Worm (Caenorhabditis elegans) whole organism, L2 larva: Measurements from ENCODE around the gene ZK1073.1.

Experiments used
- C34F6.9 ChIP-seq: fragments of 150-350 bp; optimal IDR thresholded peaks from 2 replicates; lab custom pipeline; 2014; ENCODE audit warnings: missing biosample characterization, missing genetic modification characterization
- aly-2 ChIP-seq: fragments of 150-350 bp; optimal IDR thresholded peaks from 2 replicates; lab custom pipeline; 2014; ENCODE audit warnings: missing biosample characterization, missing genetic modification characterization
- ama-1 ChIP-seq: fragments of 150-350 bp; optimal IDR thresholded peaks from 2 replicates; lab custom pipeline; 2018; ENCODE audit warnings: inconsistent platforms
- ceh-82 ChIP-seq: fragments of 150-350 bp; optimal IDR thresholded peaks from 2 replicates; lab custom pipeline; 2014; ENCODE audit warnings: missing biosample characterization, missing genetic modification characterization
- egl-27 ChIP-seq: sonication (generic microtip); optimal IDR thresholded peaks from 3 replicates; lab custom pipeline; 2017; ENCODE audit warnings: missing biosample characterization, missing genetic modification reagents, missing genetic modification characterization
- lin-13 ChIP-seq: fragments of 150-350 bp; optimal IDR thresholded peaks from 2 replicates; lab custom pipeline; 2014; ENCODE audit warnings: missing biosample characterization, missing genetic modification reagents, missing genetic modification characterization
- lin-39 ChIP-seq: fragments of 150-350 bp; optimal IDR thresholded peaks from 2 replicates; lab custom pipeline; 2014; ENCODE audit warnings: missing biosample characterization, missing genetic modification reagents, missing genetic modification characterization
- lsy-2 ChIP-seq, 2 experiments: fragments of 150-350 bp in 1 of 2; sonication (generic microtip) in 1 of 2; optimal IDR thresholded peaks; 2 replicates each; lab custom pipeline; 2014 to 2017; ENCODE audit warnings: missing biosample characterization in 2 of 2, missing genetic modification characterization in 2 of 2
- mdl-1 ChIP-seq, 2 experiments: fragments of 150-350 bp in 1 of 2; sonication (generic microtip) in 1 of 2; optimal IDR thresholded peaks; 2 replicates each; lab custom pipeline; 2017; ENCODE audit warnings: missing biosample characterization in 2 of 2, missing genetic modification characterization in 2 of 2
- nhr-10 ChIP-seq: sonication (generic microtip); optimal IDR thresholded peaks from 2 replicates; lab custom pipeline; 2017; ENCODE audit warnings: missing biosample characterization, missing genetic modification characterization
- nhr-77 ChIP-seq: fragments of 150-350 bp; optimal IDR thresholded peaks from 2 replicates; lab custom pipeline; 2014; ENCODE audit warnings: missing biosample characterization, missing genetic modification characterization
- snpc-4 ChIP-seq: fragments of 150-350 bp; optimal IDR thresholded peaks from 2 replicates; lab custom pipeline; 2014; ENCODE audit warnings: missing biosample characterization, missing genetic modification characterization
- zag-1 ChIP-seq: fragments of 150-350 bp; optimal IDR thresholded peaks from 2 replicates; lab custom pipeline; 2014; ENCODE audit warnings: missing biosample characterization, missing genetic modification characterization
- ztf-4 ChIP-seq: fragments of 150-350 bp; optimal IDR thresholded peaks from 2 replicates; lab custom pipeline; 2014; ENCODE audit warnings: missing biosample characterization, missing genetic modification characterization

- TF ChIP-seq ztf-4 (tag; lab: Kevin White, UChicago) (no peak), ceh-82 (tag; lab: Kevin White, UChicago) (no peak), nhr-77 (no peak), lin-13 (GFP tag; lab: Kevin White, UChicago) (no peak), snpc-4 (tag; lab: Kevin White, UChicago) (no peak), nhr-10 (tag; lab: Kevin White, UChicago) (no peak), zag-1 (tag; lab: Kevin White, UChicago) (no peak), ama-1 (lab: Kevin White, UChicago) (no peak), lin-39 (no peak), egl-27 (tag; lab: Kevin White, UChicago) (no peak), C34F6.9 (tag; lab: Kevin White, UChicago) (no peak), aly-2 (tag; lab: Kevin White, UChicago) (no peak), lsy-2 (tag; optimal IDR thresholded peaks at IDR 0.05; lab: Kevin White, UChicago) (no peak), mdl-1 (tag; optimal IDR thresholded peaks at IDR 0.05; lab: Kevin White, UChicago) (no peak)
Measured at ce11 chrX:16078695-16079094, 50.0 kb downstream of the ZK1073.1 start.
